Worm (Caenorhabditis elegans) whole organism, young adult: ENCODE data around the gene BE10.3.

Source experiments
- B0261.1 ChIP-seq: sonication (generic microtip); optimal IDR thresholded peaks from 2 replicates; lab custom pipeline; 2016; ENCODE audit warnings: mild to moderate bottlenecking, missing genetic modification characterization, moderate library complexity, missing compliant biosample characterization
- F33H1.4 ChIP-seq: fragments of 200-800 bp; sonication (Bioruptor generic); IDR thresholded peaks from 2 replicates; pipeline ENCODE4 v1.3.6; 2022; ENCODE audit warnings: missing genetic modification reagents, missing genetic modification characterization, missing compliant biosample characterization
- F37B4.10 ChIP-seq: fragments of 200-800 bp; sonication (Bioruptor generic); IDR thresholded peaks from 2 replicates; pipeline ENCODE4 v1.3.6; 2022; ENCODE audit warnings: missing genetic modification characterization, missing compliant biosample characterization
- F39B2.1 ChIP-seq: fragments of 200-800 bp; sonication (Bioruptor generic); IDR thresholded peaks from 2 replicates; pipeline ENCODE4 v1.3.6; 2022; ENCODE audit warnings: missing genetic modification reagents, missing genetic modification characterization, missing compliant biosample characterization
- F52B5.7 ChIP-seq: sonication (generic microtip); optimal IDR thresholded peaks from 2 replicates; lab custom pipeline; 2016; ENCODE audit warnings: mild to moderate bottlenecking, missing genetic modification characterization, missing compliant biosample characterization
- F57A8.1 ChIP-seq: fragments of 200-800 bp; sonication (Bioruptor generic); optimal IDR thresholded peaks from 2 replicates; lab custom pipeline; 2018; ENCODE audit warnings: mild to moderate bottlenecking, missing genetic modification characterization, moderate library complexity, missing compliant biosample characterization
- F57C9.4 ChIP-seq: sonication (generic microtip); optimal IDR thresholded peaks from 2 replicates; lab custom pipeline; 2017; ENCODE audit warnings: mild to moderate bottlenecking, missing genetic modification characterization, missing compliant biosample characterization
- K12H6.12 ChIP-seq: fragments of 200-800 bp; sonication (Bioruptor generic); optimal IDR thresholded peaks from 2 replicates; lab custom pipeline; 2018; ENCODE audit warnings: mild to moderate bottlenecking, missing genetic modification characterization, missing compliant biosample characterization
- T07F8.4 ChIP-seq: sonication (generic microtip); optimal IDR thresholded peaks from 2 replicates; lab custom pipeline; 2016; ENCODE audit warnings: mild to moderate bottlenecking, missing genetic modification characterization, moderate library complexity, missing compliant biosample characterization
- ZK185.1 ChIP-seq: sonication (generic microtip); optimal IDR thresholded peaks from 2 replicates; lab custom pipeline; 2016; ENCODE audit warnings: mild to moderate bottlenecking, missing genetic modification characterization, missing compliant biosample characterization; ENCODE audit not compliant: poor library complexity, severe bottlenecking
- aptf-2 ChIP-seq: fragments of 200-800 bp; sonication (Bioruptor generic); conservative IDR thresholded peaks from 2 replicates; pipeline ENCODE4 v1.3.6; 2022; ENCODE audit warnings: missing genetic modification reagents, missing genetic modification characterization, missing compliant biosample characterization
- attf-3 ChIP-seq: fragments of 200-800 bp; sonication (Bioruptor generic); conservative IDR thresholded peaks from 2 replicates; pipeline ENCODE4 v1.3.6; 2022; ENCODE audit warnings: missing genetic modification reagents, missing genetic modification characterization, missing compliant biosample characterization
- attf-5 ChIP-seq: fragments of 200-800 bp; sonication (Bioruptor generic); optimal IDR thresholded peaks from 2 replicates; lab custom pipeline; 2018; ENCODE audit warnings: mild to moderate bottlenecking, missing genetic modification characterization, missing compliant biosample characterization
- ceh-27 ChIP-seq: fragments of 200-800 bp; sonication (Bioruptor generic); optimal IDR thresholded peaks from 2 replicates; lab custom pipeline; 2018; ENCODE audit warnings: mild to moderate bottlenecking, missing genetic modification characterization, moderate library complexity, missing compliant biosample characterization
- die-1 ChIP-seq: sonication (generic microtip); optimal IDR thresholded peaks from 2 replicates; lab custom pipeline; 2016; ENCODE audit warnings: missing genotype, mild to moderate bottlenecking, missing genetic modification characterization, missing compliant biosample characterization
- egrh-3 ChIP-seq: fragments of 200-800 bp; sonication (Bioruptor generic); IDR thresholded peaks from 2 replicates; pipeline ENCODE4 v1.3.6; 2022; ENCODE audit warnings: missing genetic modification reagents, missing genetic modification characterization, missing compliant biosample characterization
- ekl-4 ChIP-seq: fragments of 200-800 bp; sonication (Bioruptor generic); IDR thresholded peaks from 2 replicates; pipeline ENCODE4 v1.3.6; 2022; ENCODE audit warnings: missing genetic modification reagents, missing genetic modification characterization, missing compliant biosample characterization
- ets-4 ChIP-seq: fragments of 200-800 bp; sonication (Bioruptor generic); optimal IDR thresholded peaks from 2 replicates; lab custom pipeline; 2018; ENCODE audit warnings: mild to moderate bottlenecking, missing genetic modification characterization, missing compliant biosample characterization
- fkh-3 ChIP-seq: sonication (generic microtip); optimal IDR thresholded peaks from 2 replicates; lab custom pipeline; 2016; ENCODE audit warnings: mild to moderate bottlenecking, missing genetic modification characterization, missing compliant biosample characterization
- hlh-26 ChIP-seq: fragments of 200-800 bp; sonication (Bioruptor generic); conservative IDR thresholded peaks from 2 replicates; pipeline ENCODE4 v1.3.6; 2022; ENCODE audit warnings: missing genetic modification reagents, missing genetic modification characterization, missing compliant biosample characterization
- let-526 ChIP-seq: fragments of 200-800 bp; sonication (Bioruptor generic); IDR thresholded peaks from 2 replicates; pipeline ENCODE4 v1.3.6; 2022; ENCODE audit warnings: missing genetic modification reagents, missing genetic modification characterization, missing compliant biosample characterization
- lin-35 ChIP-seq, 3 experiments: fragments of 150-350 bp in 2 of 3; sonication (generic microtip) in 1 of 3; optimal IDR thresholded peaks; 2 replicates each; lab custom pipeline; 2014 to 2018; ENCODE audit warnings: missing biosample characterization in 3 of 3, missing genetic modification characterization in 3 of 3, missing genetic modification reagents in 3 of 3
- lin-54 ChIP-seq: fragments of 200-800 bp; sonication (Bioruptor generic); optimal IDR thresholded peaks from 2 replicates; lab custom pipeline; 2018; ENCODE audit warnings: mild to moderate bottlenecking, missing genetic modification characterization, missing compliant biosample characterization
- lsl-1 ChIP-seq: fragments of 200-800 bp; sonication (Bioruptor generic); optimal IDR thresholded peaks from 2 replicates; lab custom pipeline; 2018; ENCODE audit warnings: mild to moderate bottlenecking, missing genetic modification characterization, moderate library complexity, missing compliant biosample characterization
- lsy-27 ChIP-seq: sonication (generic microtip); optimal IDR thresholded peaks from 2 replicates; lab custom pipeline; 2017; ENCODE audit warnings: missing genetic modification characterization, mild to moderate bottlenecking, missing compliant biosample characterization, antibody characterized with exemption, missing genotype, borderline replicate concordance; ENCODE audit not compliant: insufficient read depth
- madf-6 ChIP-seq: fragments of 200-800 bp; sonication (Bioruptor generic); IDR thresholded peaks from 2 replicates; pipeline ENCODE4 v1.3.6; 2022; ENCODE audit warnings: missing genetic modification reagents, missing genetic modification characterization, missing compliant biosample characterization
- nfya-2 ChIP-seq: fragments of 200-800 bp; sonication (Bioruptor generic); IDR thresholded peaks from 2 replicates; pipeline ENCODE4 v1.3.6; 2022; ENCODE audit warnings: missing genetic modification reagents, missing genetic modification characterization, missing compliant biosample characterization
- nhr-120 ChIP-seq: fragments of 200-800 bp; sonication (Bioruptor generic); IDR thresholded peaks from 2 replicates; pipeline ENCODE4 v1.3.6; 2022; ENCODE audit warnings: missing genetic modification characterization, missing compliant biosample characterization
- rcor-1 ChIP-seq: fragments of 200-800 bp; sonication (Bioruptor generic); IDR thresholded peaks from 2 replicates; pipeline ENCODE4 v1.3.6; 2022; ENCODE audit warnings: missing genetic modification reagents, missing genetic modification characterization, missing compliant biosample characterization
- rpc-1 ChIP-seq, 2 experiments: fragments of 150-350 bp in 1 of 2; sonication (generic microtip) in 1 of 2; optimal IDR thresholded peaks; 2 replicates each; lab custom pipeline; 2014 to 2018; ENCODE audit warnings: missing biosample characterization in 1 of 2, missing genetic modification characterization in 1 of 2, missing genetic modification reagents in 1 of 2, missing genotype in 1 of 2
- sea-2 ChIP-seq: fragments of 200-800 bp; sonication (Bioruptor generic); IDR thresholded peaks from 2 replicates; pipeline ENCODE4 v1.3.6; 2022; ENCODE audit warnings: missing genetic modification characterization, missing compliant biosample characterization
- snpc-1.3 ChIP-seq: sonication (generic microtip); optimal IDR thresholded peaks from 2 replicates; lab custom pipeline; 2017; ENCODE audit warnings: missing genetic modification characterization, mild to moderate bottlenecking, missing compliant biosample characterization, antibody characterized with exemption, moderate library complexity, missing genotype, missing genetic modification reagents; ENCODE audit not compliant: insufficient read depth
- unc-62 ChIP-seq: fragments of 150-350 bp; optimal IDR thresholded peaks from 2 replicates; lab custom pipeline; 2014; ENCODE audit warnings: missing biosample characterization, missing genetic modification reagents, missing genetic modification characterization
- ztf-18 ChIP-seq: sonication (generic microtip); optimal IDR thresholded peaks from 2 replicates; lab custom pipeline; 2016; ENCODE audit warnings: missing genotype, mild to moderate bottlenecking, missing genetic modification characterization, missing compliant biosample characterization

BE10.3 gene

ce11 chrIII:12819909-12820308, 12.1 kb downstream of the BE10.3 start, which contains the start of the genes Y37D8A.2 and Y37D8A.25 (continued):
- TF ChIP-seq lin-35 (GFP tag; optimal IDR thresholded peaks at IDR 0.05; lab: Kevin White, UChicago) (no peak), rpc-1 (optimal IDR thresholded peaks at IDR 0.05; lab: Kevin White, UChicago) (no peak), rpc-1 (tag; optimal IDR thresholded peaks at IDR 0.05; lab: Kevin White, UChicago) (no peak), F52B5.7 (tag; lab: Kevin White, UChicago) (no peak), nfya-2 (GFP tag; lab: Robert Waterston, UW) (no peak)

ce11 chrIII:12821331-12821730, 13.5 kb downstream of the BE10.3 start:
- TF ChIP-seq attf-5 (GFP tag; lab: Kevin White, UChicago) = no peak
- TF ChIP-seq F57A8.1 (GFP tag; lab: Kevin White, UChicago) = no peak
- TF ChIP-seq madf-6 (GFP tag; lab: Robert Waterston, UW) = no peak
- TF ChIP-seq T07F8.4 (tag; lab: Kevin White, UChicago) = no peak
- TF ChIP-seq ets-4 = no peak
- no peak for TF ChIP-seq rcor-1 (GFP tag; lab: Robert Waterston, UW)
- TF ChIP-seq die-1 (tag; lab: Kevin White, UChicago) = no peak
- TF ChIP-seq attf-3 (GFP tag; lab: Robert Waterston, UW) = peak; percentile 66

ce11 chrIII:12822608-12823261, 14.9 kb downstream of the BE10.3 start:
- TF ChIP-seq F39B2.1 = no peak
- TF ChIP-seq nhr-120 (GFP tag; lab: Robert Waterston, UW) = no peak
- no peak for TF ChIP-seq rpc-1 (optimal IDR thresholded peaks at IDR 0.05; lab: Kevin White, UChicago)
- no peak for TF ChIP-seq rpc-1 (tag; optimal IDR thresholded peaks at IDR 0.05; lab: Kevin White, UChicago)
- no peak for TF ChIP-seq K12H6.12 (tag; lab: Kevin White, UChicago)
- no peak for TF ChIP-seq unc-62 (GFP tag; lab: Kevin White, UChicago)
- TF ChIP-seq ztf-18 (tag; lab: Kevin White, UChicago) = no peak
- no peak for TF ChIP-seq hlh-26 (GFP tag; lab: Robert Waterston, UW)
- no peak for TF ChIP-seq fkh-3 (tag; lab: Kevin White, UChicago)
- no peak for TF ChIP-seq snpc-1.3 (tag; lab: Kevin White, UChicago)
- TF ChIP-seq ekl-4 (GFP tag; lab: Robert Waterston, UW) = no peak
- no peak for TF ChIP-seq ZK185.1

- TF ChIP-seq B0261.1 (tag; lab: Kevin White, UChicago) (no peak), F57C9.4 (tag; lab: Kevin White, UChicago) (no peak), egrh-3 (GFP tag; lab: Robert Waterston, UW) (no peak), lsl-1 (GFP tag; lab: Kevin White, UChicago) (no peak), let-526 (GFP tag; lab: Robert Waterston, UW) (no peak), F37B4.10 (GFP tag; lab: Robert Waterston, UW) (no peak), ceh-27 (GFP tag; lab: Kevin White, UChicago) (no peak), sea-2 (no peak), T07F8.4 (tag; lab: Kevin White, UChicago) (no peak), F33H1.4 (GFP tag; lab: Robert Waterston, UW) (no peak), aptf-2 (no peak), lin-54 (GFP tag; lab: Kevin White, UChicago) (no peak), lsy-27 (tag; lab: Kevin White, UChicago) (no peak)
These were observed 21.2 kb downstream of the BE10.3 start, which contains the start of gene Y37D8A.3 for ce11 chrIII:12829068-12829467. Gene Y37D8A.3, plus strand, starts transcription at chrIII:12829368.
